Fruit fly (Drosophila melanogaster) whole organism, embryonic: ENCODE results near the gene Pcd.

ENCODE experiments used
- BEAF-32 ChIP-seq: fragments of 200-800 bp; sonication (Bioruptor generic); optimal IDR thresholded peaks from 3 replicates; lab custom pipeline; 2017; ENCODE audit warnings: missing biosample characterization, missing genetic modification characterization, mild to moderate bottlenecking, moderate library complexity, missing genetic modification reagents
- Blimp-1 ChIP-seq: fragments of 200-800 bp; sonication (Bioruptor generic); optimal IDR thresholded peaks from 3 replicates; lab custom pipeline; 2018; ENCODE audit warnings: missing biosample characterization, missing genetic modification characterization, mild to moderate bottlenecking, moderate library complexity, missing genetic modification reagents
- Bteb2 ChIP-seq: fragments of 200-800 bp; sonication (Bioruptor generic); optimal IDR thresholded peaks from 2 replicates; lab custom pipeline; 2016; ENCODE audit warnings: missing biosample characterization, missing genetic modification characterization
- CG10274 ChIP-seq: fragments of 200-800 bp; sonication (Bioruptor generic); optimal IDR thresholded peaks from 3 replicates; lab custom pipeline; 2017; ENCODE audit warnings: missing biosample characterization, mild to moderate bottlenecking, missing genetic modification characterization
- CG10959 ChIP-seq: fragments of 200-800 bp; sonication (Bioruptor generic); IDR thresholded peaks from 2 replicates; pipeline ENCODE4 v1.3.6; 2022; ENCODE audit warnings: missing biosample characterization, missing genetic modification characterization
- CG11696 ChIP-seq: fragments of 200-800 bp; sonication (Bioruptor generic); IDR thresholded peaks from 2 replicates; pipeline ENCODE4 v1.3.6; 2022; ENCODE audit warnings: missing biosample characterization, missing genetic modification characterization
- CG12071 ChIP-seq: fragments of 200-800 bp; sonication (Bioruptor generic); optimal IDR thresholded peaks from 3 replicates; lab custom pipeline; 2018; ENCODE audit warnings: missing biosample characterization, mild to moderate bottlenecking, missing genetic modification characterization
- CG12391 ChIP-seq: fragments of 200-800 bp; sonication (Bioruptor generic); optimal IDR thresholded peaks from 3 replicates; lab custom pipeline; 2018; ENCODE audit warnings: missing biosample characterization, mild to moderate bottlenecking, missing genetic modification characterization, moderate library complexity
- CG12942 ChIP-seq: fragments of 200-800 bp; sonication (Bioruptor generic); optimal IDR thresholded peaks from 3 replicates; lab custom pipeline; 2016; ENCODE audit warnings: missing biosample characterization, missing genetic modification characterization
- CG15269 ChIP-seq: fragments of 200-800 bp; sonication (Bioruptor generic); optimal IDR thresholded peaks from 2 replicates; lab custom pipeline; 2018; ENCODE audit warnings: missing biosample characterization, mild to moderate bottlenecking, missing genetic modification characterization, moderate library complexity
- CG16813 ChIP-seq: fragments of 200-800 bp; sonication (Bioruptor generic); IDR thresholded peaks from 3 replicates; pipeline ENCODE4 v1.3.6; 2022; ENCODE audit warnings: missing biosample characterization, missing genetic modification characterization; ENCODE audit not compliant: partially characterized antibody
- CG16815 ChIP-seq: fragments of 200-800 bp; sonication (Bioruptor generic); optimal IDR thresholded peaks from 3 replicates; lab custom pipeline; 2017; ENCODE audit warnings: missing biosample characterization, mild to moderate bottlenecking, missing genetic modification characterization
- CG17328 ChIP-seq: fragments of 200-800 bp; sonication (Bioruptor generic); IDR thresholded peaks from 2 replicates; pipeline ENCODE4 v1.3.6; 2022; ENCODE audit warnings: missing biosample characterization, missing genetic modification characterization
- CG18764 ChIP-seq: fragments of 200-800 bp; sonication (Bioruptor generic); optimal IDR thresholded peaks from 3 replicates; lab custom pipeline; 2016; ENCODE audit warnings: missing biosample characterization, missing genetic modification characterization
- CG2120 ChIP-seq: fragments of 200-800 bp; sonication (Bioruptor generic); optimal IDR thresholded peaks from 3 replicates; lab custom pipeline; 2016; ENCODE audit warnings: missing biosample characterization, missing genetic modification characterization
- CG3065 ChIP-seq: fragments of 200-800 bp; sonication (Bioruptor generic); optimal IDR thresholded peaks from 2 replicates; lab custom pipeline; 2016; ENCODE audit warnings: missing biosample characterization, missing genetic modification characterization
- CG31224 ChIP-seq: fragments of 200-800 bp; sonication (Bioruptor generic); IDR thresholded peaks from 2 replicates; pipeline ENCODE4 v1.3.6; 2022; ENCODE audit warnings: missing biosample characterization, missing genetic modification characterization
- CG3995 ChIP-seq: fragments of 200-800 bp; sonication (Bioruptor generic); optimal IDR thresholded peaks from 3 replicates; lab custom pipeline; 2016; ENCODE audit warnings: missing biosample characterization, missing genetic modification characterization
- CG42726 ChIP-seq: fragments of 200-800 bp; sonication (Bioruptor generic); IDR thresholded peaks from 2 replicates; pipeline ENCODE4 v1.3.6; 2022; ENCODE audit warnings: missing biosample characterization, missing genetic modification characterization; ENCODE audit not compliant: partially characterized antibody
- CG43689 ChIP-seq: fragments of 200-800 bp; sonication (Bioruptor generic); IDR thresholded peaks from 2 replicates; pipeline ENCODE4 v1.3.6; 2022; ENCODE audit warnings: missing biosample characterization, missing genetic modification characterization
- CG4617 ChIP-seq: fragments of 200-800 bp; sonication (Bioruptor generic); optimal IDR thresholded peaks from 3 replicates; lab custom pipeline; 2016; ENCODE audit warnings: missing biosample characterization, missing genetic modification characterization, borderline replicate concordance
- CG4730 ChIP-seq: fragments of 200-800 bp; sonication (Bioruptor generic); IDR thresholded peaks from 2 replicates; pipeline ENCODE4 v1.3.6; 2022; ENCODE audit warnings: missing biosample characterization, missing genetic modification characterization
- Dad ChIP-seq: fragments of 200-800 bp; sonication (Bioruptor generic); optimal IDR thresholded peaks from 3 replicates; lab custom pipeline; 2016; ENCODE audit warnings: missing biosample characterization, missing genetic modification characterization
- Deaf1 ChIP-seq: fragments of 200-800 bp; optimal IDR thresholded peaks from 3 replicates; lab custom pipeline; 2019; ENCODE audit warnings: missing biosample characterization, mild to moderate bottlenecking, missing genetic modification characterization, moderate library complexity
- Hr39 ChIP-seq: fragments of >200 bp; optimal IDR thresholded peaks from 2 replicates; lab custom pipeline; 2017
- Lpt ChIP-seq: fragments of >200 bp; optimal IDR thresholded peaks from 2 replicates; lab custom pipeline; 2018; ENCODE audit warnings: missing biosample characterization, missing genetic modification characterization
- Med ChIP-seq: fragments of 200-800 bp; sonication (Bioruptor generic); peaks from one replicate; lab custom pipeline; 2016; ENCODE audit warnings: missing biosample characterization, missing genetic modification characterization, mild to moderate bottlenecking, inconsistent platforms, moderate library complexity
- NFAT ChIP-seq: fragments of 200-800 bp; sonication (Bioruptor generic); IDR thresholded peaks from 2 replicates; pipeline ENCODE4 v1.3.6; 2022; ENCODE audit warnings: missing biosample characterization, missing genetic modification characterization
- Spps ChIP-seq: fragments of 200-800 bp; sonication (Bioruptor generic); optimal IDR thresholded peaks from 2 replicates; lab custom pipeline; 2018; ENCODE audit warnings: missing biosample characterization, mild to moderate bottlenecking, missing genetic modification characterization
- Ssrp ChIP-seq: fragments of 200-800 bp; sonication (Bioruptor generic); optimal IDR thresholded peaks from 2 replicates; lab custom pipeline; 2018; ENCODE audit warnings: missing biosample characterization, mild to moderate bottlenecking, missing genetic modification characterization, moderate library complexity
- Xrp1 ChIP-seq: fragments of 200-800 bp; sonication (Bioruptor generic); IDR thresholded peaks from 2 replicates; pipeline ENCODE4 v1.3.6; 2022; ENCODE audit warnings: missing biosample characterization, missing genetic modification characterization
- ac ChIP-seq: fragments of 200-800 bp; sonication (Bioruptor generic); optimal IDR thresholded peaks from 3 replicates; lab custom pipeline; 2017; ENCODE audit warnings: missing biosample characterization, mild to moderate bottlenecking, missing genetic modification characterization
- btn ChIP-seq: fragments of 200-800 bp; sonication (Bioruptor generic); optimal IDR thresholded peaks from 2 replicates; lab custom pipeline; 2016; ENCODE audit warnings: missing biosample characterization, missing genetic modification characterization
- cad ChIP-seq: fragments of >200 bp; optimal IDR thresholded peaks from 2 replicates; lab custom pipeline; 2017; ENCODE audit warnings: missing biosample characterization, missing genetic modification characterization
- cato ChIP-seq: fragments of 200-800 bp; sonication (Bioruptor generic); optimal IDR thresholded peaks from 2 replicates; lab custom pipeline; 2016; ENCODE audit warnings: missing biosample characterization, missing genetic modification characterization, borderline replicate concordance
- chn ChIP-seq: fragments of 200-800 bp; sonication (Bioruptor generic); optimal IDR thresholded peaks from 2 replicates; lab custom pipeline; 2016; ENCODE audit warnings: missing biosample characterization, missing genetic modification characterization
- corto ChIP-seq: fragments of 200-800 bp; sonication (Bioruptor generic); optimal IDR thresholded peaks from 2 replicates; lab custom pipeline; 2016; ENCODE audit warnings: missing biosample characterization, mild to moderate bottlenecking, missing genetic modification characterization, moderate library complexity
- ftz-f1 ChIP-seq: fragments of 200-800 bp; sonication (Bioruptor generic); optimal IDR thresholded peaks from 2 replicates; lab custom pipeline; 2016; ENCODE audit warnings: missing biosample characterization, missing genetic modification characterization
- gce ChIP-seq: fragments of 200-800 bp; sonication (Bioruptor generic); IDR thresholded peaks from 3 replicates; pipeline ENCODE4 v1.3.6; 2022; ENCODE audit warnings: missing biosample characterization, missing genetic modification characterization
- grn ChIP-seq: fragments of 200-800 bp; sonication (Bioruptor generic); optimal IDR thresholded peaks from 3 replicates; lab custom pipeline; 2017; ENCODE audit warnings: missing biosample characterization, missing genetic modification characterization
- jumu ChIP-seq: fragments of 200-800 bp; sonication (Bioruptor generic); optimal IDR thresholded peaks from 3 replicates; lab custom pipeline; 2016; ENCODE audit warnings: missing biosample characterization, missing genetic modification characterization
- pb ChIP-seq: fragments of 200-800 bp; sonication (Bioruptor generic); optimal IDR thresholded peaks from 3 replicates; lab custom pipeline; 2016; ENCODE audit warnings: missing biosample characterization, missing genetic modification characterization
- pnt ChIP-seq: fragments of 200-800 bp; sonication (Bioruptor generic); optimal IDR thresholded peaks from 3 replicates; lab custom pipeline; 2016; ENCODE audit warnings: missing biosample characterization, missing genetic modification characterization
- ro ChIP-seq: fragments of 200-800 bp; sonication (Bioruptor generic); IDR thresholded peaks from 2 replicates; pipeline ENCODE4 v1.3.6; 2022; ENCODE audit warnings: missing biosample characterization, missing genetic modification characterization
- scrt ChIP-seq: fragments of 200-800 bp; sonication (Bioruptor generic); optimal IDR thresholded peaks from 2 replicates; lab custom pipeline; 2018; ENCODE audit warnings: missing biosample characterization, mild to moderate bottlenecking, missing genetic modification characterization, moderate library complexity
- tap ChIP-seq: fragments of 200-800 bp; optimal IDR thresholded peaks from 3 replicates; lab custom pipeline; 2019; ENCODE audit warnings: missing biosample characterization, mild to moderate bottlenecking, missing genetic modification characterization, moderate library complexity
- tin ChIP-seq: fragments of 200-800 bp; sonication (Bioruptor generic); optimal IDR thresholded peaks from 3 replicates; lab custom pipeline; 2016; ENCODE audit warnings: missing biosample characterization, missing genetic modification characterization
- tx ChIP-seq: fragments of 200-800 bp; sonication (Bioruptor generic); optimal IDR thresholded peaks from 2 replicates; lab custom pipeline; 2016; ENCODE audit warnings: missing biosample characterization, missing genetic modification characterization
- unc-4 ChIP-seq: fragments of 200-800 bp; sonication (Bioruptor generic); IDR thresholded peaks from 2 replicates; pipeline ENCODE4 v1.3.6; 2022; ENCODE audit warnings: missing biosample characterization, missing genetic modification characterization; ENCODE audit not compliant: partially characterized antibody
- usp ChIP-seq: fragments of >200 bp; optimal IDR thresholded peaks from 2 replicates; lab custom pipeline; 2017; ENCODE audit warnings: missing biosample characterization, missing genetic modification characterization
- vvl ChIP-seq: fragments of 200-800 bp; sonication (Bioruptor generic); IDR thresholded peaks from 2 replicates; pipeline ENCODE4 v1.3.6; 2022; ENCODE audit warnings: missing biosample characterization, missing genetic modification characterization
- zfh1 ChIP-seq: fragments of 200-800 bp; sonication (Bioruptor generic); IDR thresholded peaks from 3 replicates; pipeline ENCODE4 v1.3.6; 2022; ENCODE audit warnings: missing biosample characterization, missing genetic modification characterization

Pcd gene

DNA sequence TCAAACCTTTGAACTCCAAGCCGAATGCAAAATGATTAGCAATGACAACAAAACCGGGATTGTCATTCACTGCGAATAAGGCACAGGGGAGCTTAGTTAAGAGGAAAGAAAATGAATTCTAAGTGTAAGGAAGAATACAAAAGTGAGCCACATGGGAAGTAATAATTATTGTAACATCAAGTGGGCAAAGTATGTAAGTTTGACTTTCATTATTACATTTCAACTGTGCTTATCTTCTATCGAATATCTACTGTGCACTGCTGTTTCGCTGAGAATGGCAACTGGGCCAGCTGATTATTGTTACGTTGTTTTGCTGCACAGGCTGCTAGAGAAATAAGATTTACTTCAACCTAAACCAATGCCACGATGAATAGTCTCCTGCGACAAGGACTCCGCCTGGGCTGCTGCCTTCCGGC lies 13.7 kb downstream of the Pcd start, which contains the start of the genes CG7601 and CIA30 (continued):
- peak; percentile 95 for TF ChIP-seq Blimp-1 (GFP tag; lab: Kevin White, UChicago)
- peak; percentile 78 for TF ChIP-seq ac (GFP tag; lab: Kevin White, UChicago)
- peak; percentile 99 for TF ChIP-seq pb (GFP tag; lab: Kevin White, UChicago)
- TF ChIP-seq Xrp1 (GFP tag; lab: Robert Waterston, UW) = peak; percentile 100
- TF ChIP-seq ftz-f1 = peak; percentile 78
- peak; percentile 99 for TF ChIP-seq CG2120 (GFP tag; lab: Kevin White, UChicago)
- TF ChIP-seq Lpt (GFP tag; lab: Kevin White, UChicago) = no peak
- peak; percentile 100 for TF ChIP-seq vvl
- peak; percentile 96 for TF ChIP-seq Spps (tag; lab: Kevin White, UChicago)
- TF ChIP-seq CG10274 (GFP tag; lab: Kevin White, UChicago) = peak; percentile 92
- peak; percentile 98 for TF ChIP-seq tx (GFP tag; lab: Kevin White, UChicago)
- TF ChIP-seq CG15269 (tag; lab: Kevin White, UChicago) = peak; percentile 97
- no peak for TF ChIP-seq grn
- TF ChIP-seq usp (GFP tag; lab: Kevin White, UChicago) = no peak
- TF ChIP-seq corto (GFP tag; lab: Kevin White, UChicago) = peak; percentile 88
- TF ChIP-seq CG16815 (GFP tag; lab: Kevin White, UChicago) = peak; percentile 97
- peak; percentile 100 for TF ChIP-seq ro (GFP tag; lab: Robert Waterston, UW)
- TF ChIP-seq CG18764 (GFP tag; lab: Kevin White, UChicago) = peak; percentile 98
- peak; percentile 94 for TF ChIP-seq scrt (GFP tag; lab: Kevin White, UChicago)
- TF ChIP-seq CG42726 (GFP tag; lab: Robert Waterston, UW) = 0 out of 2 replicates have a peak, but pooled peaks have one; percentile 2
- TF ChIP-seq Deaf1 (tag; lab: Kevin White, UChicago) = no peak
- peak; percentile 86 for TF ChIP-seq CG3995 (GFP tag; lab: Kevin White, UChicago)
- TF ChIP-seq zfh1 (GFP tag; lab: Robert Waterston, UW) = peak; percentile 100
- TF ChIP-seq CG12071 (GFP tag; lab: Kevin White, UChicago) = peak; percentile 98
- TF ChIP-seq CG11696 = peak; percentile 99
- peak; percentile 97 for TF ChIP-seq Bteb2
- peak; percentile 99 for TF ChIP-seq btn (GFP tag; lab: Kevin White, UChicago)
- peak; percentile 97 for TF ChIP-seq chn (GFP tag; lab: Kevin White, UChicago)
- TF ChIP-seq unc-4 = peak; percentile 35; the same call in 1 of the 2 replicates
- TF ChIP-seq CG16813 = 0 out of 3 replicates have a peak, but pooled peaks have one; percentile 32
- TF ChIP-seq jumu (GFP tag; lab: Kevin White, UChicago) = peak; percentile 99
- TF ChIP-seq Med (GFP tag; lab: Kevin White, UChicago) = peak; percentile 100
- peak; percentile 29 for TF ChIP-seq BEAF-32 (GFP tag; lab: Kevin White, UChicago)
- TF ChIP-seq gce (GFP tag; lab: Robert Waterston, UW) = peak; percentile 100
- peak; percentile 96 for TF ChIP-seq CG12391 (tag; lab: Kevin White, UChicago)
- peak; percentile 97 for TF ChIP-seq CG4617 (GFP tag; lab: Kevin White, UChicago)
- TF ChIP-seq CG43689 (GFP tag; lab: Robert Waterston, UW) = peak; percentile 100
- TF ChIP-seq cad (GFP tag; lab: Kevin White, UChicago) = no peak
- no peak for TF ChIP-seq Hr39 (lab: Kevin White, UChicago)
- TF ChIP-seq CG4730 (GFP tag; lab: Robert Waterston, UW) = peak; percentile 100
- TF ChIP-seq CG3065 (GFP tag; lab: Kevin White, UChicago) = peak; percentile 93
- TF ChIP-seq CG10959 (GFP tag; lab: Robert Waterston, UW) = peak; percentile 100
- peak; percentile 99 for TF ChIP-seq CG31224 (GFP tag; lab: Robert Waterston, UW)
- TF ChIP-seq cato (GFP tag; lab: Kevin White, UChicago) = peak; percentile 94
- TF ChIP-seq Dad (GFP tag; lab: Kevin White, UChicago) = peak; percentile 98
- peak; percentile 99 for TF ChIP-seq tin (GFP tag; lab: Kevin White, UChicago)
- TF ChIP-seq pnt (GFP tag; lab: Kevin White, UChicago) = peak; percentile 99
- TF ChIP-seq tap = peak; percentile 97
- peak; percentile 99 for TF ChIP-seq CG17328 (GFP tag; lab: Robert Waterston, UW)
- TF ChIP-seq Ssrp (tag; lab: Kevin White, UChicago) = peak; percentile 96
- TF ChIP-seq NFAT (GFP tag; lab: Robert Waterston, UW) = peak; percentile 100
- TF ChIP-seq CG12942 (GFP tag; lab: Kevin White, UChicago) = peak; percentile 98
